Fruit fly (Drosophila melanogaster) whole organism, embryonic: ENCODE measurements around the gene dia.

Source experiments
- Asciz ChIP-seq: fragments of 200-800 bp; sonication (Bioruptor generic); optimal IDR thresholded peaks from 2 replicates; lab custom pipeline; 2017; ENCODE audit warnings: missing biosample characterization, mild to moderate bottlenecking, missing genetic modification characterization, missing genetic modification reagents
- CG10959 ChIP-seq: fragments of 200-800 bp; sonication (Bioruptor generic); IDR thresholded peaks from 2 replicates; pipeline ENCODE4 v1.3.6; 2022; ENCODE audit warnings: missing biosample characterization, missing genetic modification characterization
- CG11560 ChIP-seq: fragments of 200-800 bp; sonication (Bioruptor generic); IDR thresholded peaks from 3 replicates; pipeline ENCODE4 v1.3.6; 2022; ENCODE audit warnings: missing biosample characterization, missing genetic modification characterization
- CG14965 ChIP-seq: fragments of 200-800 bp; sonication (Bioruptor generic); optimal IDR thresholded peaks from 2 replicates; lab custom pipeline; 2016; ENCODE audit warnings: missing biosample characterization, missing genetic modification characterization, borderline replicate concordance
- CG15479 ChIP-seq: fragments of 200-800 bp; sonication (Bioruptor generic); optimal IDR thresholded peaks from 3 replicates; lab custom pipeline; 2019; ENCODE audit warnings: missing biosample characterization, mild to moderate bottlenecking, missing genetic modification characterization, moderate library complexity
- CG15514 ChIP-seq: fragments of 200-800 bp; sonication (Bioruptor generic); optimal IDR thresholded peaks from 3 replicates; lab custom pipeline; 2017; ENCODE audit warnings: missing biosample characterization, missing genetic modification characterization, mild to moderate bottlenecking, moderate library complexity, missing genetic modification reagents
- CG31388 ChIP-seq: fragments of 200-800 bp; sonication (Bioruptor generic); optimal IDR thresholded peaks from 2 replicates; lab custom pipeline; 2016; ENCODE audit warnings: missing biosample characterization, missing genetic modification characterization
- CG32767 ChIP-seq: fragments of 200-800 bp; sonication (Bioruptor generic); IDR thresholded peaks from 2 replicates; pipeline ENCODE4 v1.3.6; 2022; ENCODE audit warnings: missing biosample characterization, missing genetic modification characterization
- CG34376 ChIP-seq: fragments of 200-800 bp; sonication (Bioruptor generic); optimal IDR thresholded peaks from 2 replicates; lab custom pipeline; 2018; ENCODE audit warnings: missing biosample characterization, mild to moderate bottlenecking, missing genetic modification characterization
- CG6254 ChIP-seq: fragments of 200-800 bp; sonication (Bioruptor generic); optimal IDR thresholded peaks from 3 replicates; lab custom pipeline; 2017; ENCODE audit warnings: mild to moderate bottlenecking, missing biosample characterization, missing genetic modification reagents, missing genetic modification characterization
- CG6765 ChIP-seq: fragments of 200-800 bp; sonication (Bioruptor generic); optimal IDR thresholded peaks from 3 replicates; lab custom pipeline; 2017; ENCODE audit warnings: missing biosample characterization, mild to moderate bottlenecking, missing genetic modification characterization
- CG7357 ChIP-seq: fragments of 200-800 bp; sonication (Bioruptor generic); IDR thresholded peaks from 3 replicates; pipeline ENCODE4 v1.3.6; 2022; ENCODE audit warnings: missing biosample characterization, missing genetic modification characterization
- CG8924 ChIP-seq: fragments of 200-800 bp; optimal IDR thresholded peaks from 3 replicates; lab custom pipeline; 2019; ENCODE audit warnings: missing biosample characterization, mild to moderate bottlenecking, missing genetic modification characterization, moderate library complexity
- CG9797 ChIP-seq: fragments of 200-800 bp; sonication (Bioruptor generic); optimal IDR thresholded peaks from 3 replicates; lab custom pipeline; 2018; ENCODE audit warnings: missing biosample characterization, mild to moderate bottlenecking, missing genetic modification characterization
- Dip3 ChIP-seq: fragments of 200-800 bp; sonication (Bioruptor generic); optimal IDR thresholded peaks from 3 replicates; lab custom pipeline; 2016; ENCODE audit warnings: missing biosample characterization, missing genetic modification characterization
- Doc3 ChIP-seq: fragments of 200-800 bp; sonication (Bioruptor generic); IDR thresholded peaks from 3 replicates; pipeline ENCODE4 v1.3.6; 2022; ENCODE audit warnings: missing biosample characterization, missing genetic modification characterization; ENCODE audit not compliant: partially characterized antibody
- E2f1 ChIP-seq: fragments of 200-800 bp; sonication (Bioruptor generic); IDR thresholded peaks from 2 replicates; pipeline ENCODE4 v1.3.6; 2022; ENCODE audit warnings: missing biosample characterization, missing genetic modification characterization
- HLH4C ChIP-seq: fragments of 200-800 bp; sonication (Bioruptor generic); IDR thresholded peaks from 3 replicates; pipeline ENCODE4 v1.3.6; 2022; ENCODE audit warnings: missing biosample characterization, missing genetic modification characterization; ENCODE audit not compliant: partially characterized antibody
- Hand ChIP-seq: fragments of 200-800 bp; sonication (Bioruptor generic); optimal IDR thresholded peaks from 2 replicates; lab custom pipeline; 2017; ENCODE audit warnings: mild to moderate bottlenecking, missing biosample characterization, missing genetic modification reagents, missing genetic modification characterization
- Hr3 ChIP-seq: fragments of 200-800 bp; sonication (Bioruptor generic); optimal IDR thresholded peaks from 3 replicates; lab custom pipeline; 2016; ENCODE audit warnings: missing biosample characterization, missing genetic modification characterization
- Hr39 ChIP-seq: fragments of >200 bp; optimal IDR thresholded peaks from 2 replicates; lab custom pipeline; 2017
- Max ChIP-seq: fragments of 200-800 bp; sonication (Bioruptor generic); optimal IDR thresholded peaks from 2 replicates; lab custom pipeline; 2016; ENCODE audit warnings: missing biosample characterization, mild to moderate bottlenecking, missing genetic modification characterization
- Med ChIP-seq: fragments of 200-800 bp; sonication (Bioruptor generic); peaks from one replicate; lab custom pipeline; 2016; ENCODE audit warnings: missing biosample characterization, missing genetic modification characterization, mild to moderate bottlenecking, inconsistent platforms, moderate library complexity
- PHDP ChIP-seq: fragments of 200-800 bp; sonication (Bioruptor generic); optimal IDR thresholded peaks from 3 replicates; lab custom pipeline; 2018; ENCODE audit warnings: missing biosample characterization, mild to moderate bottlenecking, missing genetic modification characterization, moderate library complexity
- Six4 ChIP-seq: fragments of 200-800 bp; sonication (Bioruptor generic); optimal IDR thresholded peaks from 2 replicates; lab custom pipeline; 2016; ENCODE audit warnings: missing biosample characterization, missing genetic modification characterization
- Sry-δ ChIP-seq: fragments of 200-800 bp; sonication (Bioruptor generic); optimal IDR thresholded peaks from 2 replicates; lab custom pipeline; 2016; ENCODE audit warnings: missing biosample characterization, missing genetic modification characterization
- Xbp1 ChIP-seq: fragments of 200-800 bp; sonication (Bioruptor generic); optimal IDR thresholded peaks from 3 replicates; lab custom pipeline; 2016; ENCODE audit warnings: missing biosample characterization, mild to moderate bottlenecking, missing genetic modification characterization
- ase ChIP-seq: fragments of 200-800 bp; sonication (Bioruptor generic); IDR thresholded peaks from 3 replicates; pipeline ENCODE4 v1.3.6; 2022; ENCODE audit warnings: missing biosample characterization, missing genetic modification characterization
- chif ChIP-seq, 2 experiments: fragments of 200-800 bp; sonication (Bioruptor generic); optimal IDR thresholded peaks; 3 replicates each; lab custom pipeline; 2016; ENCODE audit warnings: missing biosample characterization in 2 of 2, missing genetic modification characterization in 2 of 2
- crol ChIP-seq: fragments of 200-800 bp; sonication (Bioruptor generic); IDR thresholded peaks from 2 replicates; pipeline ENCODE4 v1.3.6; 2022; ENCODE audit warnings: missing biosample characterization, missing genetic modification characterization
- dmrt11E ChIP-seq: fragments of 200-800 bp; sonication (Bioruptor generic); optimal IDR thresholded peaks from 3 replicates; lab custom pipeline; 2018; ENCODE audit warnings: missing biosample characterization, mild to moderate bottlenecking, missing genetic modification characterization, moderate library complexity
- fd102C ChIP-seq: fragments of 200-800 bp; sonication (Bioruptor generic); optimal IDR thresholded peaks from 2 replicates; lab custom pipeline; 2018; ENCODE audit warnings: missing biosample characterization, mild to moderate bottlenecking, missing genetic modification characterization, moderate library complexity
- gcm ChIP-seq: fragments of 200-800 bp; sonication (Bioruptor generic); optimal IDR thresholded peaks from 2 replicates; lab custom pipeline; 2019; ENCODE audit warnings: missing biosample characterization, mild to moderate bottlenecking, missing genetic modification characterization, moderate library complexity
- gfzf ChIP-seq: fragments of 200-800 bp; sonication (Bioruptor generic); optimal IDR thresholded peaks from 2 replicates; lab custom pipeline; 2016; ENCODE audit warnings: missing biosample characterization, mild to moderate bottlenecking, missing genetic modification characterization, moderate library complexity
- gt ChIP-seq: fragments of 200-800 bp; sonication (Bioruptor generic); IDR thresholded peaks from 2 replicates; pipeline ENCODE4 v1.3.6; 2022; ENCODE audit warnings: missing biosample characterization, missing genetic modification characterization
- h ChIP-seq: fragments of >200 bp; optimal IDR thresholded peaks from 2 replicates; lab custom pipeline; 2017
- hb ChIP-seq: fragments of 200-800 bp; sonication (Bioruptor generic); IDR thresholded peaks from 3 replicates; pipeline ENCODE4 v1.3.6; 2022; ENCODE audit warnings: missing biosample characterization, missing genetic modification characterization; ENCODE audit not compliant: partially characterized antibody
- hkb ChIP-seq, 2 experiments: fragments of 200-800 bp in 1 of 2; fragments of >200 bp in 1 of 2; sonication (Bioruptor generic) in 1 of 2; IDR thresholded peaks in 1 of 2; optimal IDR thresholded peaks in 1 of 2; 2 replicates each; pipeline versions ENCODE4 v1.3.6 to Lab custom; 2017 to 2022; ENCODE audit warnings: missing biosample characterization in 1 of 2, missing genetic modification characterization in 1 of 2
- hth ChIP-seq: fragments of >200 bp; optimal IDR thresholded peaks from 2 replicates; lab custom pipeline; 2017; ENCODE audit warnings: inconsistent platforms
- kay ChIP-seq: fragments of 200-800 bp; sonication (Bioruptor generic); optimal IDR thresholded peaks from 2 replicates; lab custom pipeline; 2016; ENCODE audit warnings: missing biosample characterization, missing genetic modification characterization
- lmd ChIP-seq: fragments of 200-800 bp; sonication (Bioruptor generic); IDR thresholded peaks from 2 replicates; pipeline ENCODE4 v1.3.6; 2022; ENCODE audit warnings: missing biosample characterization, missing genetic modification characterization
- nau ChIP-seq: fragments of 200-800 bp; sonication (Bioruptor generic); optimal IDR thresholded peaks from 3 replicates; lab custom pipeline; 2017; ENCODE audit warnings: missing biosample characterization, mild to moderate bottlenecking, missing genetic modification characterization, missing genetic modification reagents
- oc ChIP-seq: fragments of 200-800 bp; sonication (Bioruptor generic); optimal IDR thresholded peaks from 2 replicates; lab custom pipeline; 2018; ENCODE audit warnings: missing biosample characterization, mild to moderate bottlenecking, missing genetic modification characterization, moderate library complexity
- pfk ChIP-seq: fragments of 200-800 bp; sonication (Bioruptor generic); optimal IDR thresholded peaks from 2 replicates; lab custom pipeline; 2018; ENCODE audit warnings: missing biosample characterization, mild to moderate bottlenecking, missing genetic modification characterization, moderate library complexity
- pita ChIP-seq: fragments of 200-800 bp; sonication (Bioruptor generic); optimal IDR thresholded peaks from 2 replicates; lab custom pipeline; 2017; ENCODE audit warnings: missing biosample characterization, mild to moderate bottlenecking, missing genetic modification characterization
- psq ChIP-seq: fragments of 200-800 bp; sonication (Bioruptor generic); optimal IDR thresholded peaks from 2 replicates; lab custom pipeline; 2017; ENCODE audit warnings: missing biosample characterization, missing genetic modification characterization
- sob ChIP-seq: fragments of 200-800 bp; sonication (Bioruptor generic); IDR thresholded peaks from 2 replicates; pipeline ENCODE4 v1.3.6; 2022; ENCODE audit warnings: missing biosample characterization, missing genetic modification characterization
- tin ChIP-seq: fragments of 200-800 bp; sonication (Bioruptor generic); optimal IDR thresholded peaks from 3 replicates; lab custom pipeline; 2016; ENCODE audit warnings: missing biosample characterization, missing genetic modification characterization
- trh ChIP-seq: fragments of 200-800 bp; sonication (Bioruptor generic); optimal IDR thresholded peaks from 2 replicates; lab custom pipeline; 2016; ENCODE audit warnings: missing biosample characterization, missing genetic modification characterization
- wdn ChIP-seq: fragments of 200-800 bp; sonication (Bioruptor generic); IDR thresholded peaks from 2 replicates; pipeline ENCODE4 v1.3.6; 2022; ENCODE audit warnings: missing biosample characterization, missing genetic modification characterization
- zen2 ChIP-seq: fragments of 200-800 bp; sonication (Bioruptor generic); IDR thresholded peaks from 3 replicates; pipeline ENCODE4 v1.3.6; 2022; ENCODE audit warnings: missing biosample characterization, missing genetic modification characterization; ENCODE audit not compliant: partially characterized antibody
- zf30C ChIP-seq: fragments of 200-800 bp; sonication (Bioruptor generic); optimal IDR thresholded peaks from 3 replicates; lab custom pipeline; 2018; ENCODE audit warnings: missing biosample characterization, mild to moderate bottlenecking, missing genetic modification characterization

The dia gene

DNA sequence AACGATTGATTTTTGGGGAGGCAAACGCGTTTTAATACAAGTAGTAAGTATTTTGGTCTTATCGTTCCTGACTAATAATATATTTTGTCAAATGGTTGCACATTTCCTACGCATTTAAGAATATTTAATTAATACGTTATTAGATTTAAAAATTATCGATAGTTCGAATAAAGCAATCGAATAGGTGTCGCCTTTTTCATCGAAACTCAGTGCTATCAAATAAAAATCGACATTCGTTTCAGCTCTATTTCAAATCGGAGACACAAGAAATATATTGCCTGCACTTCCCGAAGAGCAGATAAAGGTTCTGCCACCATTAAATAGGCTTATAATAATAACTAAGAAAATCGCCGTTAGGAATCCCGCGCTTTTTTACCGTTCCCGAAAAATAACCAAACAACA, 23.3 kb upstream of the dia start (continued):
- TF ChIP-seq CG9797 (GFP tag; lab: Kevin White, UChicago) (no peak), Hr39 (lab: Kevin White, UChicago) (no peak), zf30C (GFP tag; lab: Kevin White, UChicago) (no peak), h (lab: Kevin White, UChicago) (no peak), trh (GFP tag; lab: Kevin White, UChicago) (no peak), Sry-δ (peak; percentile 67), ase (no peak), lmd (GFP tag; lab: Robert Waterston, UW) (no peak), gt (GFP tag; lab: Robert Waterston, UW) (no peak), wdn (no peak), hb (GFP tag; lab: Robert Waterston, UW) (peak; percentile 69; the same call in 2 of the 3 replicates), pfk (GFP tag; lab: Kevin White, UChicago) (no peak), tin (GFP tag; lab: Kevin White, UChicago) (no peak), gcm (GFP tag; lab: Kevin White, UChicago) (no peak), Med (GFP tag; lab: Kevin White, UChicago) (peak; percentile 28), CG8924 (tag; lab: Kevin White, UChicago) (no peak), kay (no peak), CG11560 (tag; lab: Robert Waterston, UW) (peak; percentile 97), dmrt11E (tag; lab: Kevin White, UChicago) (no peak), zen2 (GFP tag; lab: Robert Waterston, UW) (0 out of 3 replicates have a peak, but pooled peaks have one; percentile 53), gfzf (GFP tag; lab: Kevin White, UChicago) (no peak), Six4 (GFP tag; lab: Kevin White, UChicago) (no peak), CG32767 (GFP tag; lab: Robert Waterston, UW) (no peak), chif (GFP tag; optimal IDR thresholded peaks at IDR 0.05; lab: Kevin White, UChicago) (no peak), Max (GFP tag; lab: Kevin White, UChicago) (no peak), CG6254 (no peak), oc (tag; lab: Kevin White, UChicago) (no peak), Doc3 (GFP tag; lab: Robert Waterston, UW) (peak; percentile 51; the same call in 2 of the 3 replicates), pita (GFP tag; lab: Kevin White, UChicago) (no peak), nau (GFP tag; lab: Kevin White, UChicago) (no peak), crol (no peak), CG10959 (GFP tag; lab: Robert Waterston, UW) (no peak), CG14965 (GFP tag; lab: Kevin White, UChicago) (no peak), hkb (optimal IDR thresholded peaks at IDR 0.05; lab: Kevin White, UChicago) (no peak), hkb (GFP tag; IDR thresholded peaks at IDR 0.05; lab: Robert Waterston, UW) (no peak), fd102C (GFP tag; lab: Kevin White, UChicago) (no peak), CG31388 (GFP tag; lab: Kevin White, UChicago) (no peak), hth (lab: Kevin White, UChicago) (no peak), CG7357 (GFP tag; lab: Robert Waterston, UW) (no peak), CG6765 (no peak), psq (GFP tag; lab: Kevin White, UChicago) (no peak), PHDP (no peak), Asciz (GFP tag; lab: Kevin White, UChicago) (no peak), HLH4C (GFP tag; lab: Robert Waterston, UW) (peak; percentile 81), CG15514 (GFP tag; lab: Kevin White, UChicago) (no peak), CG34376 (no peak), Dip3 (no peak), E2f1 (GFP tag; lab: Robert Waterston, UW) (no peak), Hand (GFP tag; lab: Kevin White, UChicago) (no peak), sob (GFP tag; lab: Robert Waterston, UW) (no peak), CG15479 (GFP tag; lab: Kevin White, UChicago) (no peak), Hr3 (GFP tag; lab: Kevin White, UChicago) (no peak), Xbp1 (GFP tag; lab: Kevin White, UChicago) (no peak)
